Fruit fly (Drosophila melanogaster) whole organism, embryonic: ENCODE data around the gene CG32295.

Experiments used
- Antp ChIP-seq: fragments of 200-800 bp; sonication (Bioruptor generic); optimal IDR thresholded peaks from 3 replicates; lab custom pipeline; 2016; ENCODE audit warnings: missing biosample characterization, missing genetic modification characterization
- Awh ChIP-seq: fragments of 200-800 bp; sonication (Bioruptor generic); IDR thresholded peaks from 2 replicates; pipeline ENCODE4, ENCODE4 v1.3.6; 2022; ENCODE audit warnings: missing biosample characterization, missing genetic modification characterization
- Bgb ChIP-seq: fragments of 200-800 bp; sonication (Bioruptor generic); IDR thresholded peaks from 2 replicates; pipeline ENCODE4 v1.3.6; 2022; ENCODE audit warnings: missing biosample characterization, missing genetic modification characterization; ENCODE audit not compliant: partially characterized antibody
- CG10274 ChIP-seq: fragments of 200-800 bp; sonication (Bioruptor generic); optimal IDR thresholded peaks from 3 replicates; lab custom pipeline; 2017; ENCODE audit warnings: missing biosample characterization, mild to moderate bottlenecking, missing genetic modification characterization
- CG10366 ChIP-seq: fragments of 200-800 bp; sonication (Bioruptor generic); IDR thresholded peaks from 2 replicates; pipeline ENCODE4 v1.3.6; 2022; ENCODE audit warnings: missing biosample characterization, missing genetic modification characterization
- CG11456 ChIP-seq: fragments of 200-800 bp; sonication (Bioruptor generic); IDR thresholded peaks from 3 replicates; pipeline ENCODE4 v1.3.6; 2022; ENCODE audit warnings: missing biosample characterization, missing genetic modification characterization
- CG12769 ChIP-seq: fragments of 200-800 bp; sonication (Bioruptor generic); optimal IDR thresholded peaks from 2 replicates; lab custom pipeline; 2019; ENCODE audit warnings: missing biosample characterization, mild to moderate bottlenecking, missing genetic modification characterization, moderate library complexity
- CG13287 ChIP-seq: fragments of 200-800 bp; sonication (Bioruptor generic); IDR thresholded peaks from 2 replicates; pipeline ENCODE4 v1.3.6; 2022; ENCODE audit warnings: missing biosample characterization, missing genetic modification characterization; ENCODE audit not compliant: partially characterized antibody
- CG14965 ChIP-seq: fragments of 200-800 bp; sonication (Bioruptor generic); optimal IDR thresholded peaks from 2 replicates; lab custom pipeline; 2016; ENCODE audit warnings: missing biosample characterization, missing genetic modification characterization, borderline replicate concordance
- CG1647 ChIP-seq: fragments of 200-800 bp; sonication (Bioruptor generic); optimal IDR thresholded peaks from 3 replicates; lab custom pipeline; 2016; ENCODE audit warnings: missing biosample characterization, missing genetic modification characterization
- CG2202 ChIP-seq: fragments of 200-800 bp; sonication (Bioruptor generic); optimal IDR thresholded peaks from 2 replicates; lab custom pipeline; 2018; ENCODE audit warnings: missing biosample characterization, mild to moderate bottlenecking, missing genetic modification characterization
- CG2712 ChIP-seq: fragments of 200-800 bp; optimal IDR thresholded peaks from 3 replicates; lab custom pipeline; 2019; ENCODE audit warnings: missing biosample characterization, mild to moderate bottlenecking, missing genetic modification characterization, moderate library complexity
- CG32532 ChIP-seq: fragments of 200-800 bp; sonication (Bioruptor generic); IDR thresholded peaks from 2 replicates; pipeline ENCODE4 v1.3.6; 2022; ENCODE audit warnings: missing biosample characterization, missing genetic modification characterization
- CG32772 ChIP-seq: fragments of 200-800 bp; sonication (Bioruptor generic); IDR thresholded peaks from 2 replicates; pipeline ENCODE4 v1.3.6; 2022; ENCODE audit warnings: missing biosample characterization, missing genetic modification characterization
- CG33213 ChIP-seq: fragments of 200-800 bp; sonication (Bioruptor generic); optimal IDR thresholded peaks from 3 replicates; lab custom pipeline; 2016; ENCODE audit warnings: missing biosample characterization, missing genetic modification characterization
- CG3407 ChIP-seq: fragments of 200-800 bp; sonication (Bioruptor generic); optimal IDR thresholded peaks from 2 replicates; lab custom pipeline; 2018; ENCODE audit warnings: missing biosample characterization, mild to moderate bottlenecking, missing genetic modification characterization
- CG34224 ChIP-seq: fragments of 200-800 bp; sonication (Bioruptor generic); IDR thresholded peaks from 3 replicates; pipeline ENCODE4 v1.3.6; 2022; ENCODE audit warnings: missing biosample characterization, missing genetic modification characterization; ENCODE audit not compliant: partially characterized antibody
- CG7786 ChIP-seq: fragments of 200-800 bp; sonication (Bioruptor generic); optimal IDR thresholded peaks from 2 replicates; lab custom pipeline; 2016; ENCODE audit warnings: missing biosample characterization, missing genetic modification characterization
- CG8281 ChIP-seq: fragments of 200-800 bp; sonication (Bioruptor generic); optimal IDR thresholded peaks from 2 replicates; lab custom pipeline; 2018; ENCODE audit warnings: missing biosample characterization, mild to moderate bottlenecking, missing genetic modification characterization, moderate library complexity
- D19A ChIP-seq: fragments of 200-800 bp; optimal IDR thresholded peaks from 3 replicates; lab custom pipeline; 2019; ENCODE audit warnings: missing biosample characterization, mild to moderate bottlenecking, missing genetic modification characterization, moderate library complexity
- Dad ChIP-seq: fragments of 200-800 bp; sonication (Bioruptor generic); optimal IDR thresholded peaks from 3 replicates; lab custom pipeline; 2016; ENCODE audit warnings: missing biosample characterization, missing genetic modification characterization
- Deaf1 ChIP-seq: fragments of 200-800 bp; optimal IDR thresholded peaks from 3 replicates; lab custom pipeline; 2019; ENCODE audit warnings: missing biosample characterization, mild to moderate bottlenecking, missing genetic modification characterization, moderate library complexity
- Drgx ChIP-seq: fragments of 200-800 bp; sonication (Bioruptor generic); IDR thresholded peaks from 2 replicates; pipeline ENCODE4 v1.3.6; 2022; ENCODE audit warnings: missing biosample characterization, missing genetic modification characterization
- HLH3B ChIP-seq: fragments of 200-800 bp; sonication (Bioruptor generic); IDR thresholded peaks from 2 replicates; pipeline ENCODE4 v1.3.6; 2022; ENCODE audit warnings: missing biosample characterization, missing genetic modification characterization
- Jarid2 ChIP-seq: fragments of 200-800 bp; sonication (Bioruptor generic); optimal IDR thresholded peaks from 3 replicates; lab custom pipeline; 2017; ENCODE audit warnings: mild to moderate bottlenecking, missing biosample characterization, missing genetic modification reagents, missing genetic modification characterization
- Mad ChIP-seq: fragments of 200-800 bp; sonication (Bioruptor generic); optimal IDR thresholded peaks from 2 replicates; lab custom pipeline; 2016; ENCODE audit warnings: missing biosample characterization, missing genetic modification characterization
- Max ChIP-seq: fragments of 200-800 bp; sonication (Bioruptor generic); optimal IDR thresholded peaks from 2 replicates; lab custom pipeline; 2016; ENCODE audit warnings: missing biosample characterization, mild to moderate bottlenecking, missing genetic modification characterization
- Mrtf ChIP-seq: fragments of 200-800 bp; sonication (Bioruptor generic); IDR thresholded peaks from 3 replicates; pipeline ENCODE4 v1.3.6; 2022; ENCODE audit warnings: missing biosample characterization, missing genetic modification characterization
- Optix ChIP-seq: fragments of 200-800 bp; sonication (Bioruptor generic); IDR thresholded peaks from 3 replicates; pipeline ENCODE4 v1.3.6; 2022; ENCODE audit warnings: missing biosample characterization, missing genetic modification characterization
- Rx ChIP-seq: fragments of 200-800 bp; sonication (Bioruptor generic); IDR thresholded peaks from 2 replicates; pipeline ENCODE4 v1.3.6; 2022; ENCODE audit warnings: missing biosample characterization, missing genetic modification characterization
- Sry-δ ChIP-seq: fragments of 200-800 bp; sonication (Bioruptor generic); optimal IDR thresholded peaks from 2 replicates; lab custom pipeline; 2016; ENCODE audit warnings: missing biosample characterization, missing genetic modification characterization
- ara ChIP-seq: fragments of 200-800 bp; sonication (Bioruptor generic); IDR thresholded peaks from 2 replicates; pipeline ENCODE4 v1.3.6; 2022; ENCODE audit warnings: missing biosample characterization, missing genetic modification characterization
- ci ChIP-seq: fragments of 200-800 bp; sonication (Bioruptor generic); IDR thresholded peaks from 3 replicates; pipeline ENCODE4 v1.3.6; 2022; ENCODE audit warnings: missing biosample characterization, missing genetic modification characterization
- danr ChIP-seq: fragments of 200-800 bp; sonication (Bioruptor generic); IDR thresholded peaks from 2 replicates; pipeline ENCODE4 v1.3.6; 2022; ENCODE audit warnings: missing biosample characterization, missing genetic modification characterization
- dati ChIP-seq: fragments of 200-800 bp; sonication (Bioruptor generic); IDR thresholded peaks from 2 replicates; pipeline ENCODE4 v1.3.6; 2022; ENCODE audit warnings: missing biosample characterization, missing genetic modification characterization
- dimm ChIP-seq: fragments of 200-800 bp; sonication (Bioruptor generic); IDR thresholded peaks from 2 replicates; pipeline ENCODE4 v1.3.6; 2022; ENCODE audit warnings: missing biosample characterization, missing genetic modification characterization
- dysf ChIP-seq: fragments of 200-800 bp; sonication (Bioruptor generic); IDR thresholded peaks from 3 replicates; pipeline ENCODE4 v1.3.6; 2022; ENCODE audit warnings: missing biosample characterization, missing genetic modification characterization
- fd102C ChIP-seq: fragments of 200-800 bp; sonication (Bioruptor generic); optimal IDR thresholded peaks from 2 replicates; lab custom pipeline; 2018; ENCODE audit warnings: missing biosample characterization, mild to moderate bottlenecking, missing genetic modification characterization, moderate library complexity
- ftz-f1 ChIP-seq: fragments of 200-800 bp; sonication (Bioruptor generic); optimal IDR thresholded peaks from 2 replicates; lab custom pipeline; 2016; ENCODE audit warnings: missing biosample characterization, missing genetic modification characterization
- gce ChIP-seq: fragments of 200-800 bp; sonication (Bioruptor generic); IDR thresholded peaks from 3 replicates; pipeline ENCODE4 v1.3.6; 2022; ENCODE audit warnings: missing biosample characterization, missing genetic modification characterization
- grn ChIP-seq: fragments of 200-800 bp; sonication (Bioruptor generic); optimal IDR thresholded peaks from 3 replicates; lab custom pipeline; 2017; ENCODE audit warnings: missing biosample characterization, missing genetic modification characterization
- ind ChIP-seq: fragments of 200-800 bp; sonication (Bioruptor generic); optimal IDR thresholded peaks from 3 replicates; lab custom pipeline; 2016; ENCODE audit warnings: missing biosample characterization, missing genetic modification characterization
- inv ChIP-seq: fragments of 200-800 bp; sonication (Bioruptor generic); IDR thresholded peaks from 2 replicates; pipeline ENCODE4 v1.3.6; 2022; ENCODE audit warnings: missing biosample characterization, missing genetic modification characterization; ENCODE audit not compliant: partially characterized antibody
- nmo ChIP-seq: fragments of 200-800 bp; sonication (Bioruptor generic); optimal IDR thresholded peaks from 2 replicates; lab custom pipeline; 2018; ENCODE audit warnings: missing biosample characterization, mild to moderate bottlenecking, missing genetic modification characterization, moderate library complexity
- oc ChIP-seq: fragments of 200-800 bp; sonication (Bioruptor generic); optimal IDR thresholded peaks from 2 replicates; lab custom pipeline; 2018; ENCODE audit warnings: missing biosample characterization, mild to moderate bottlenecking, missing genetic modification characterization, moderate library complexity
- peb ChIP-seq: fragments of 200-800 bp; sonication (Bioruptor generic); IDR thresholded peaks from 2 replicates; pipeline ENCODE4 v1.3.6; 2022; ENCODE audit warnings: missing biosample characterization, missing genetic modification characterization
- run ChIP-seq: fragments of 200-800 bp; sonication (Bioruptor generic); optimal IDR thresholded peaks from 3 replicates; lab custom pipeline; 2018; ENCODE audit warnings: missing biosample characterization, mild to moderate bottlenecking, missing genetic modification characterization
- sisA ChIP-seq: fragments of 200-800 bp; sonication (Bioruptor generic); IDR thresholded peaks from 2 replicates; pipeline ENCODE4 v1.3.6; 2022; ENCODE audit warnings: missing biosample characterization, missing genetic modification characterization
- unpg ChIP-seq: fragments of 200-800 bp; sonication (Bioruptor generic); optimal IDR thresholded peaks from 3 replicates; lab custom pipeline; 2018; ENCODE audit warnings: missing biosample characterization, mild to moderate bottlenecking, missing genetic modification characterization, moderate library complexity
- zfh1 ChIP-seq: fragments of 200-800 bp; sonication (Bioruptor generic); IDR thresholded peaks from 3 replicates; pipeline ENCODE4 v1.3.6; 2022; ENCODE audit warnings: missing biosample characterization, missing genetic modification characterization

CG32295 gene

dm6 chr3L:2552116-2552843 is 25.5 kb upstream of the CG32295 start (continued):
- TF ChIP-seq D19A (tag; lab: Kevin White, UChicago) (peak; percentile 74), Jarid2 (GFP tag; lab: Kevin White, UChicago) (peak; percentile 28), Mad (GFP tag; lab: Kevin White, UChicago) (no peak), zfh1 (peak; percentile 70), CG7786 (GFP tag; lab: Kevin White, UChicago) (peak; percentile 51), CG13287 (GFP tag; lab: Robert Waterston, UW) (no peak), dimm (no peak), Rx (GFP tag; lab: Robert Waterston, UW) (no peak), Deaf1 (tag; lab: Kevin White, UChicago) (peak; percentile 30), CG2712 (tag; lab: Kevin White, UChicago) (peak; percentile 87), CG11456 (GFP tag; lab: Robert Waterston, UW) (0 out of 3 replicates have a peak, but pooled peaks have one; percentile 62), Sry-δ (GFP tag; lab: Kevin White, UChicago) (peak; percentile 24), unpg (GFP tag; lab: Kevin White, UChicago) (peak; percentile 76), CG10274 (GFP tag; lab: Kevin White, UChicago) (peak; percentile 40), ara (GFP tag; lab: Robert Waterston, UW) (peak; percentile 70; the same call in 1 of the 2 replicates), gce (GFP tag; lab: Robert Waterston, UW) (no peak), inv (no peak), ind (peak; percentile 48), ftz-f1 (GFP tag; lab: Kevin White, UChicago) (no peak), CG2202 (tag; lab: Kevin White, UChicago) (peak; percentile 69), CG32532 (GFP tag; lab: Robert Waterston, UW) (peak; percentile 63), run (tag; lab: Kevin White, UChicago) (no peak), CG33213 (GFP tag; lab: Kevin White, UChicago) (peak; percentile 46), sisA (GFP tag; lab: Robert Waterston, UW) (peak; percentile 72), peb (0 out of 2 replicates have a peak, but pooled peaks have one; percentile 37), dati (GFP tag; lab: Robert Waterston, UW) (peak; percentile 11; the same call in 1 of the 2 replicates), danr (no peak), nmo (peak; percentile 72), CG3407 (GFP tag; lab: Kevin White, UChicago) (peak; percentile 40), CG12769 (tag; lab: Kevin White, UChicago) (peak; percentile 27), Dad (GFP tag; lab: Kevin White, UChicago) (peak; percentile 54), Mrtf (GFP tag; lab: Robert Waterston, UW) (no peak), dysf (GFP tag; lab: Robert Waterston, UW) (peak; percentile 61; the same call in 2 of the 3 replicates), Awh (GFP tag; lab: Robert Waterston, UW) (peak; percentile 52; the same call in 1 of the 2 replicates), CG10366 (GFP tag; lab: Robert Waterston, UW) (peak; percentile 58), HLH3B (peak; percentile 71; the same call in 1 of the 2 replicates), Antp (peak; percentile 17), oc (tag; lab: Kevin White, UChicago) (peak; percentile 64), Bgb (GFP tag; lab: Robert Waterston, UW) (no peak), CG32772 (GFP tag; lab: Robert Waterston, UW) (peak; percentile 63), Max (GFP tag; lab: Kevin White, UChicago) (peak; percentile 40), CG8281 (tag; lab: Kevin White, UChicago) (peak; percentile 20), Drgx (peak; percentile 76), Optix (GFP tag; lab: Robert Waterston, UW) (no peak), grn (GFP tag; lab: Kevin White, UChicago) (peak; percentile 18), CG14965 (GFP tag; lab: Kevin White, UChicago) (no peak), CG34224 (no peak), CG1647 (GFP tag; lab: Kevin White, UChicago) (peak; percentile 8), fd102C (GFP tag; lab: Kevin White, UChicago) (no peak), ci (GFP tag; lab: Robert Waterston, UW) (peak; percentile 82)
